Worm (Caenorhabditis elegans): ENCODE data around the gene ugt-35.

The ugt-35 gene

DNA sequence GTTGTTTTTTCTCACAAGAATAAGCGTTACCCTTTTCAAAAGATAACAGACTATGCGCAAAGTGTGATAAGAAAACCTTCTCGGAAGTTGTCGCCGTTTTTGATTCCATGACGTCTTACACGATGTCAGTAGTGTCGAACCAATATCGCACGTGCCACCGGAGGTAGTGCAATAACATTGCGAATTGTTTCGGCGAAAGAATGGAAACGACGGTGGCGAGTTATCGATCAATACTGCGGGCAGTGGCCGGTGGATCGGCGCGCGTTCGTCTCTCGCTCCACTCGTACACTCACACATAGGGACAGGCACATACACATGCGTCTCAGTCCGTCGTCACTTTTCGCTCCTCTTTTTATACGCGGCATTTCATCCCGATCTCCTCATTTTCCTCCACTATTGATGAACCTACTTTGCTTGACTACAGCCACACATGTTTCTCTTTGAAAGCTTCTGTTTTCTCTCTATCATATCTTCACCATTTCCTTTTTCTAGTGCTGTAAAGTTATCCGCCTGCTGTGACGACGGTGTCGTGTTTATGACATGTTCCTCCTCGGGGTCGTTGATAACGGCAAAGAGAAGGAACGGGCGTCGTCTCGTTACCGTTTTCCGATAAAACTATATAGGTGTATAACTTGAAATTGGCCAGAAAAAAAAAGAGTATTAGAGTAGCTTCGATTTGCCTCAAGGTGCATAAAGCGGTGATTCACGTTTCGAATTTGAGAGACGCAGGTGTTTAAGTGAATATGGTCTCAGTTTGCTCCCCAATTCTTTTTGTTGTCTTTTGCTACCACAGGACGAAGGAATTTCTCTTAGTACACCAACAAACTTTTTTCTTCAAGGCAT is 27.3 kb upstream of the ugt-35 start:
- TF ChIP-seq Y48G9A.11 (GFP tag; IDR thresholded peaks at IDR 0.05) (no peak), daf-12 (tag; optimal IDR thresholded peaks at IDR 0.05) (no peak), madf-9 (GFP tag; conservative IDR thresholded peaks at IDR 0.05) (no peak), cey-2 (tag; optimal IDR thresholded peaks at IDR 0.05; ENCODE audit: borderline replicate concordance, insufficient read depth) (no peak), nhr-102 (tag; optimal IDR thresholded peaks at IDR 0.05) (no peak), attf-4 (tag; optimal IDR thresholded peaks at IDR 0.05) (peak; percentile 1), ztf-7 (tag; optimal IDR thresholded peaks at IDR 0.05) (no peak), rbr-2 (tag; optimal IDR thresholded peaks at IDR 0.05) (peak; percentile 27), hlh-11 (tag; optimal IDR thresholded peaks at IDR 0.05) (peak; percentile 73), egl-43 (GFP tag; IDR thresholded peaks at IDR 0.05) (0 out of 2 replicates have a peak, but pooled peaks have one; percentile 11), D1046.2 (GFP tag; IDR thresholded peaks at IDR 0.05) (no peak), F37D6.2 (tag; optimal IDR thresholded peaks at IDR 0.05) (no peak), lin-15B (tag; optimal IDR thresholded peaks at IDR 0.05) (no peak), ceh-28 (tag; optimal IDR thresholded peaks at IDR 0.05) (peak; percentile 43), ceh-32 (tag; optimal IDR thresholded peaks at IDR 0.05; ENCODE audit: poor library complexity) (no peak), skn-1 (tag; optimal IDR thresholded peaks at IDR 0.05) (no peak), nhr-48 (tag; optimal IDR thresholded peaks at IDR 0.05) (peak; percentile 77), lin-1 (GFP tag; IDR thresholded peaks at IDR 0.05) (peak; percentile 23; the same call in 1 of the 2 replicates), zfp-2 (tag; optimal IDR thresholded peaks at IDR 0.05) (no peak), gei-8 (GFP tag; optimal IDR thresholded peaks at IDR 0.05) (peak; percentile 6), lim-7 (GFP tag; IDR thresholded peaks at IDR 0.05) (0 out of 2 replicates have a peak, but pooled peaks have one; percentile 17), nhr-28 (tag; optimal IDR thresholded peaks at IDR 0.05) (peak; percentile 57), pqm-1 (tag; optimal IDR thresholded peaks at IDR 0.05) (peak; percentile 47), F26F4.8 (GFP tag; conservative IDR thresholded peaks at IDR 0.05) (no peak), Y5F2A.4 (GFP tag; optimal IDR thresholded peaks at IDR 0.05) (no peak), lsy-2 (tag; optimal IDR thresholded peaks at IDR 0.05) (peak in 1 of 2 experiments; percentile 6), tra-1 (GFP tag; IDR thresholded peaks at IDR 0.05) (no peak), dmd-9 (GFP tag; IDR thresholded peaks at IDR 0.05) (no peak), nhr-11 (tag; optimal IDR thresholded peaks at IDR 0.05) (peak; percentile 63), ceh-20 (GFP tag; IDR thresholded peaks at IDR 0.05) (no peak), ces-1 (GFP tag; optimal IDR thresholded peaks at IDR 0.05) (no peak), T20F7.1 (GFP tag; optimal IDR thresholded peaks at IDR 0.05) (no peak), nhr-77 (tag; optimal IDR thresholded peaks at IDR 0.05) (no peak), ceh-62 (tag; optimal IDR thresholded peaks at IDR 0.05) (no peak), ctbp-1 (GFP tag; IDR thresholded peaks at IDR 0.05) (0 out of 2 replicates have a peak, but pooled peaks have one; percentile 8), zfp-3 (GFP tag; conservative IDR thresholded peaks at IDR 0.05) (no peak), hmg-1.1 (GFP tag; IDR thresholded peaks at IDR 0.05) (peak; percentile 53; the same call in 1 of the 2 replicates), dve-1 (tag; optimal IDR thresholded peaks at IDR 0.05; ENCODE audit: insufficient read depth) (peak; percentile 64), daf-16 (GFP tag; optimal IDR thresholded peaks at IDR 0.05) (peak in 1 of 2 experiments; percentile 73), daf-16 (tag; optimal IDR thresholded peaks at IDR 0.05) (peak; percentile 67), ceh-82 (tag; optimal IDR thresholded peaks at IDR 0.05) (no peak), nhr-41 (GFP tag; IDR thresholded peaks at IDR 0.05) (no peak; the same call in 1 of the 2 replicates), ceh-44 (GFP tag; IDR thresholded peaks at IDR 0.05) (no peak), mxl-3 (GFP tag; optimal IDR thresholded peaks at IDR 0.05) (peak; percentile 88), mep-1 (tag; optimal IDR thresholded peaks at IDR 0.05) (peak; percentile 11), mdl-1 (tag; optimal IDR thresholded peaks at IDR 0.05) (peak in 1 of 2 experiments; percentile 78), nhr-42 (GFP tag; IDR thresholded peaks at IDR 0.05) (no peak), set-16 (GFP tag; IDR thresholded peaks at IDR 0.05) (peak; percentile 45; the same call in 1 of the 2 replicates), dmd-6 (GFP tag; IDR thresholded peaks at IDR 0.05) (peak; percentile 79)

Data from whole organism, L4 larva.